Fruit fly (Drosophila melanogaster): ENCODE results near the gene CG7550.
A peak's percentile ranks its signal among the peaks of the same experiment; 100 is the strongest.

The CG7550 gene

dm6 chr3L:8150812-8151211, 26.5 kb upstream of the CG7550 start:
- peak; percentile 23 for TF ChIP-seq HLH106 (tag; optimal IDR thresholded peaks at IDR 0.05)
- TF ChIP-seq sv (GFP tag; optimal IDR thresholded peaks at IDR 0.05) = no peak

- TF ChIP-seq lola (GFP tag; optimal IDR thresholded peaks at IDR 0.05) (no peak), CG9705 (GFP tag; optimal IDR thresholded peaks at IDR 0.05) (no peak), Myc (optimal IDR thresholded peaks at IDR 0.05) (no peak), sage (GFP tag; optimal IDR thresholded peaks at IDR 0.05) (no peak)
Measured at dm6 chr3L:8150284-8150683, 26.0 kb upstream of the CG7550 start.

dm6 chr3L:8137448-8137906, 13.1 kb upstream of the CG7550 start, which contains the start of the genes Setx and mus301:
Gene Setx, minus strand, starts transcription at chr3L:8137498.
Gene mus301, plus strand, starts transcription at chr3L:8137808.
- TF ChIP-seq HLH106 (tag; optimal IDR thresholded peaks at IDR 0.05) (peak; percentile 84), Hr78 (GFP tag; optimal IDR thresholded peaks at IDR 0.05) (no peak), CG9705 (GFP tag; optimal IDR thresholded peaks at IDR 0.05) (peak; percentile 76), sv (GFP tag; optimal IDR thresholded peaks at IDR 0.05) (peak; percentile 89), lola (GFP tag; optimal IDR thresholded peaks at IDR 0.05) (no peak), GATAd (GFP tag; optimal IDR thresholded peaks at IDR 0.05) (no peak), CrebA (GFP tag; optimal IDR thresholded peaks at IDR 0.05; ENCODE audit: borderline replicate concordance) (no peak), h (GFP tag; optimal IDR thresholded peaks at IDR 0.05) (peak; percentile 87), Sp1 (GFP tag; optimal IDR thresholded peaks at IDR 0.05) (peak; percentile 76), brk (GFP tag; optimal IDR thresholded peaks at IDR 0.05) (no peak), woc (GFP tag; optimal IDR thresholded peaks at IDR 0.05) (no peak), jim (GFP tag; optimal IDR thresholded peaks at IDR 0.05) (no peak), dmrt93B (GFP tag; optimal IDR thresholded peaks at IDR 0.05) (no peak), foxo (GFP tag; optimal IDR thresholded peaks at IDR 0.05) (peak; percentile 17 to 89), Myc (optimal IDR thresholded peaks at IDR 0.05) (peak; percentile 39), psq (GFP tag; optimal IDR thresholded peaks at IDR 0.05) (peak; percentile 76), Vsx2 (GFP tag; optimal IDR thresholded peaks at IDR 0.05; ENCODE audit: partially characterized antibody) (no peak), CG32264 (GFP tag; optimal IDR thresholded peaks at IDR 0.05) (peak; percentile 74), dsf (GFP tag; optimal IDR thresholded peaks at IDR 0.05; ENCODE audit: borderline replicate concordance) (peak; percentile 68), fru (GFP tag; optimal IDR thresholded peaks at IDR 0.05) (no peak), Dfd (GFP tag; optimal IDR thresholded peaks at IDR 0.05) (no peak), Jra (GFP tag; optimal IDR thresholded peaks at IDR 0.05) (no peak), dl (GFP tag; optimal IDR thresholded peaks at IDR 0.05; ENCODE audit: insufficient read depth in 1 of 2, partially characterized antibody in 2 of 2) (no peak), pan (optimal IDR thresholded peaks at IDR 0.05) (no peak), Dif (GFP tag; optimal IDR thresholded peaks at IDR 0.05; ENCODE audit: partially characterized antibody) (no peak), OdsH (GFP tag; optimal IDR thresholded peaks at IDR 0.05) (peak; percentile 72), rgr (GFP tag; optimal IDR thresholded peaks at IDR 0.05) (peak; percentile 84), Hr83 (GFP tag; optimal IDR thresholded peaks at IDR 0.05; ENCODE audit: poor library complexity, severe bottlenecking) (no peak), ey (GFP tag; optimal IDR thresholded peaks at IDR 0.05) (peak; percentile 77), Abd-B (GFP tag; optimal IDR thresholded peaks at IDR 0.05) (no peak), sage (GFP tag; optimal IDR thresholded peaks at IDR 0.05) (no peak), br (GFP tag; optimal IDR thresholded peaks at IDR 0.05) (peak; percentile 82), tai (GFP tag; optimal IDR thresholded peaks at IDR 0.05) (no peak), usp (GFP tag; optimal IDR thresholded peaks at IDR 0.05) (no peak), Hnf4 (GFP tag; optimal IDR thresholded peaks at IDR 0.05) (no peak), N (GFP tag; optimal IDR thresholded peaks at IDR 0.05) (no peak), Mio (GFP tag; optimal IDR thresholded peaks at IDR 0.05) (no peak), Rel (GFP tag; optimal IDR thresholded peaks at IDR 0.05) (no peak), Rel (tag; optimal IDR thresholded peaks at IDR 0.05) (no peak)

Measured in whole organism, wandering third instar larva.